Fruit fly (Drosophila melanogaster) whole organism: ENCODE measurements around the gene CG17233.

ENCODE experiments used
- CG8478 ChIP-seq: fragments of >200 bp; optimal IDR thresholded peaks from 2 replicates; lab custom pipeline; 2018; ENCODE audit warnings: inconsistent platforms
- Dll ChIP-seq: fragments of >200 bp; optimal IDR thresholded peaks from 2 replicates; lab custom pipeline; 2017
- EcR ChIP-seq, 2 experiments: fragments of >200 bp; optimal IDR thresholded peaks; 2 replicates each; lab custom pipeline; 2017; ENCODE audit warnings: missing biosample characterization in 2 of 2, missing genetic modification characterization in 2 of 2, missing genetic modification reagents in 2 of 2
- pan ChIP-seq: fragments of >200 bp; optimal IDR thresholded peaks from 2 replicates; lab custom pipeline; 2017
- psq ChIP-seq: fragments of >200 bp; optimal IDR thresholded peaks from 2 replicates; lab custom pipeline; 2017
- usp ChIP-seq: fragments of >200 bp; optimal IDR thresholded peaks from 2 replicates; lab custom pipeline; 2017; ENCODE audit warnings: missing biosample characterization, missing genetic modification characterization, mixed read lengths

Gene CG17233

DNA sequence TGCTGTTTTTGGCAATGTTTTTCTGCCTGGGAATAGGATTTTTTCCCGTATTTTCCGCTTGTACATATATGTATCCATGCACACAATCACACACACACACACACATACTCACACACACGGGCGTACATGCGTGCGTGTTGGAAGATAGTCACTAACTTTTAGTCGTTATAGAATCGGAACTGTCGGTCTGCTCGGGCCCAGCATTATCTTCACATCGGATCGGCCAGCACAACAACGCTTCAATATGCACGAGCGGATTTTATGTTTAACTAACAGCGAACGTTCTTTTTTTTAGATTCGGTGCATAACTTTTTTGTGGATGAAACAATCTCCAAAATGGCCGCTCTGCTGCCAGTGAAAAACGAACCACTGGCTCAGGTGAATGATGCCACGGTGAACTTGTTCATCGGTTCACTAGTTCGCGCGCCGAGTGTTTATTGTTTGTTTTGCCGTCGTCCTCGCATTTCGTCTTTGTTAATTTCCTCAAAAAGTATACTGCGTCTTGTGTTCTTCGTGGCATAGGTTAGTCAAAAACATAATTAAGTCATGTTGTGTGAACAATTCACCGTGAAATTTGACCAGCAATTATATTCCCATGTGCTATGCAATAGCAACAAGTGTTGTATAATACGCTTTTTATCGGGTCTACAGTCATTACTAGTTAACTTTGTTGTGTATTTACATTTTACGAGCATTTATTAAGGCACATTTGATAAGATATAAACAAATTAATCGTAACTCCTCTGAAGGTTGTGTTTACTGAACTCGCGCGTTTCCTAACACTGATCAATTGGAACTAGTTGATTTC, at the start of gene CG17233, which contains the start of gene CG6951:
Gene CG17233, minus strand, starts transcription at position 741 of the 808 bp plus-strand sequence.
Gene CG6951, plus strand, starts transcription at position 105 of the 808 bp plus-strand sequence.
- no peak for TF ChIP-seq Dll (lab: Kevin White, UChicago)
- no peak for TF ChIP-seq pan (lab: Kevin White, UChicago)
- TF ChIP-seq EcR (GFP tag; optimal IDR thresholded peaks at IDR 0.05; lab: Kevin White, UChicago) = no peak
- TF ChIP-seq CG8478 (lab: Kevin White, UChicago) = no peak
- no peak for TF ChIP-seq psq (lab: Kevin White, UChicago)
- no peak for TF ChIP-seq usp

DNA sequence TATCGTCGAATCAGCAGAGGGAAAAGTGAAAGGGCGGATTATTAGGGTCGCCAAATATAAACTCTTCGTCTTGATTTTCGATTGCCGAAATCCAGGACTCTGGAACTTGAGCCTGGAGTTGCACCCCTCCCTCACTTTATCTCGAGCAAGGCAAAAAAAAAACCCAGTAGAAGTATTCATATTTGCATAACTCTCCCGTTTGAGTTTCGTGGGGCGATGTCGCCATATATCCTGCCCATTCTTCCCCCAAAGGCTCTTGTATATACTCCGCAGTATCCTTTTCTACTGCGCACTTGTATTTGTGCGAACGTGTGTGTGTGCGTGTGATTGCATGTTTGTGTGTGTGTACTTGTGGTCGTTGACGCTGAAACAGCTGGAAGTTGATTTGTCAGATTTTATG, 45.3 kb upstream of the CG17233 start:
- no peak for TF ChIP-seq Dll (lab: Kevin White, UChicago)
- no peak for TF ChIP-seq psq (lab: Kevin White, UChicago)
- no peak for TF ChIP-seq pan (lab: Kevin White, UChicago)
- no peak for TF ChIP-seq EcR (GFP tag; optimal IDR thresholded peaks at IDR 0.05; lab: Kevin White, UChicago)
- TF ChIP-seq usp = no peak

DNA sequence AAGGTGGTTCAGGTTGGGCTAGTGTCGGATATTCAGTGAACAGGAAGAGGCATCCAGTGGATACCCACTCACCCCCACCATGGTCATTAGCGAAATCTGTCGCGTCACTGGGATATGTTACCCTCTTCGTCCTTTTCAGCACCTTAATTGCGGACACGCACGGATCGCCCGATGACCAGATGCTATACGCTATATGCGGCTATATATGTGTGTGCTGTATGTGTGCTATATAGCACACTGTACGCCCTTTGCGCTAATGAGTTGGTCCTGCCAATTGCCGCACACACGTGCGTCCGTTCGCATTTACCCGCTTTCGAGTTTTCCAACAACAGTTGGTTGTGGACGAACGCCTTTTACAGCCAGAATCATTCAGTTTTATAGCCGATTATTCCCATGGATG, 39.6 kb upstream of the CG17233 start:
- TF ChIP-seq EcR (GFP tag; optimal IDR thresholded peaks at IDR 0.05; lab: Kevin White, UChicago) = no peak
- TF ChIP-seq usp = no peak
- TF ChIP-seq Dll (lab: Kevin White, UChicago) = no peak
- TF ChIP-seq psq (lab: Kevin White, UChicago) = no peak
- TF ChIP-seq CG8478 (lab: Kevin White, UChicago) = no peak
- no peak for TF ChIP-seq pan (lab: Kevin White, UChicago)

DNA sequence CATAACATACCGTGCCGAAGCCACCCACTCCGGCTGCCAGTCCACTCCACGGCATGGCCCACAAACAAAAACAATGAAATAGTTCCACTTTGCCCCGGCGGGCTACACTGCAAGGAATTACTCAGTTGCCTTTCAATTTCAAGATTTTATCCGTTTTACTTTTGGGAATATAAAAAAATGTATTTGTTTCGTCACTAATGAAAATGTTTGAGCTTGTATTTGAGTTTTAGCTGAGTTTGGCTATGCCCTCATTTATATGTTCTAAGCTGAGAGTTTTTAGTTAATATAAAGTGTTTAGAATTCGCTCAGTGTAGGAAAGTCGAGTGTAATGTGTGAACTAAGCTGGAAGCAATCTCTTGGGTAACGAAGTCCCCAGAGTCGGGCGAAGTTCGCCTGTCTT, 34.9 kb upstream of the CG17233 start:
- TF ChIP-seq usp (no peak), CG8478 (lab: Kevin White, UChicago) (no peak), psq (lab: Kevin White, UChicago) (no peak), EcR (GFP tag; optimal IDR thresholded peaks at IDR 0.05; lab: Kevin White, UChicago) (no peak)

DNA sequence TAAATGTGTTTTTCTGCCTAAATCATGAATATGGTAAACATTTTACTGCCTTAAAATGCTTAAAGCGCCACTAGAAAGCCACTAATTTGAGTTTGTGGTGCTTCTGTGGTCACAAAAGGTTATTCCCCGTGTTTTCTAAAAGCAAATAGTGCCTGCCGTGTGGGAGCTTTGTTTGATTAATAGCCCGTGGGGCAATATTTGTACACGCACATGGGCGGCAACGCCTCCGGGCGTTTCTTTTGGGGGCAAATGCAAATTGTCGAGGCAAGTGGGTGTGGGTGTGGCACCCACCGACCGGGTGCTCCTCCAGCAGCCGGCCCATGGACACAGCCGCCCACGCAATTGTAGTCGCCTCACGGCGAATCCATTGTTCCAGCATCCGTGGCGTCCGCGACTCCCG, 34.2 kb upstream of the CG17233 start:
- TF ChIP-seq CG8478 (lab: Kevin White, UChicago) (no peak), usp (no peak), Dll (lab: Kevin White, UChicago) (no peak), EcR (GFP tag; optimal IDR thresholded peaks at IDR 0.05; lab: Kevin White, UChicago) (no peak), pan (lab: Kevin White, UChicago) (no peak), psq (lab: Kevin White, UChicago) (no peak)

DNA sequence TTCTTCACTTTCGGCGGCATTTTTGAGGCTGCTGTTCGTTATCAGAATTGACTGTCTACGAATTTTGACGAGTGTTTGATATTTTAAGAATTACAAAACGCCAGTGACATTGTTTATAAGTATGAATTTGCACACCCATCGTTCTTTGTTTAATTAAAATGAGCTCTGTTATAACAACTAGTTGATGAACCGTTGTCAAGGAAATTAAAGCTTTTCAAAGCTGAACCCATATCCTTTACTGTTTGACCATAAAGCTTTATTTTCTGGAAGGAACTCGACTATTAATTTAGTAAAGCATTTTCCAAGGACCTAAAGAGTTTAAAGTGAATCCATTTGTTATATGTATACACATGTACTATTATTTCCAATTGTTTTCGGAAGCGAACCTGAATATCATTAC, 33.5 kb upstream of the CG17233 start, which contains the start of gene CG17122:
Gene CG17122, minus strand, starts transcription at position 101 of the 400 bp plus-strand sequence.
- TF ChIP-seq Dll (lab: Kevin White, UChicago) (no peak), usp (no peak)

DNA sequence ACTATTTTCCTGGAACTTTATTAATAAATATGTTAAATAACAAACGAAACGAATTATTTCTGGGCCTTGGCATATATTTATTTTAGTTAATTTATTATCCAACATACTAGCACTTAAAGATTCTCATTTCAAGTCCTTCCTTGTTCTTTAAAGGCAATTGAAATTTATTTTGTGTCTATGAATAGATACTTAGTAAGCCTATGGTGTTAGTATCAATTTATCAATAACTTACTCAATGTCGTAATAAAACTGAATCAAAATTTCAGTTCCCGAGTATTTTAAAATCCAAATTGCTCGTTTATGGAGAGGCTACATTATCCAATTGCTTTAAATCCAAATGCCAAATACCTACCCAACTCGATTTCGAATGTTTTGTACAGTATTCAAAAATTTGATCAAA, 23.8 kb upstream of the CG17233 start, which contains the start of gene CG32228:
Gene CG32228, plus strand, starts transcription at position 301 of the 400 bp plus-strand sequence.
- TF ChIP-seq pan (lab: Kevin White, UChicago) (no peak), Dll (lab: Kevin White, UChicago) (no peak), CG8478 (lab: Kevin White, UChicago) (no peak), EcR (GFP tag; optimal IDR thresholded peaks at IDR 0.05; lab: Kevin White, UChicago) (no peak), psq (lab: Kevin White, UChicago) (no peak), usp (no peak)

DNA sequence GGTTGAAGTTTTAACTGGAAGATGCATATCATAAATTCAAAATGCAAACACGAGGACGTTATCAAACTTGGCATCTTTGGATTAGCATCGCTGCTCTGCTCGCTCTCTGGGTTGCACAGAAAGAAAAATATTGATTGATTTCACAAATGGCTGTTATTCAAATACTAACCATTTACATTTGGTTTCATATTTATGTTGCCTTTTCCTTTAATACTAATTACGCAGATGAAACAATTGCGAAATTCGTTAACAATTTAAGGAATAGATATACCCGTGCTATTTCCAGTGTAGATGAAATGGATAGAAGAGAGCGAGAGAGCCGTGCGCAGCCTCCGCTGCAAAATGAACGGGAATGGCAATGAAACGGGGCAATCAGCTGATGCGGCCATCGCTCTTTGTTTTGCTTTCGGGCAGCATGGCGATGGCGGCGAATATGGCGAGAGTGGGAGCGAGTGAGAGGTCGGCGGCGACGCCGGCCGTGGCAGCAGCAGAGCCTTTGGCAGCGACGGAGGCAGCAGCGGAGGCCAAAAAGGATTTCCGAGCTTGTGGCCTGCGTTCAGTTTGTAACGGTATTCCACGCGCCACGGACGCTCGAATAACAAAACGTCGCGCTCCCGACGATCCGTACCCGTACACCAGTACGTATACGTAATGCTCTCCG, 5.9 kb upstream of the CG17233 start, which contains the start of gene rdgC:
Gene rdgC, plus strand, starts transcription at position 568 of the 661 bp plus-strand sequence.
- TF ChIP-seq EcR (GFP tag; optimal IDR thresholded peaks at IDR 0.05; lab: Kevin White, UChicago) = no peak
- TF ChIP-seq pan (lab: Kevin White, UChicago) = no peak
- TF ChIP-seq Dll (lab: Kevin White, UChicago) = no peak
- no peak for TF ChIP-seq usp
- TF ChIP-seq CG8478 (lab: Kevin White, UChicago) = no peak

DNA sequence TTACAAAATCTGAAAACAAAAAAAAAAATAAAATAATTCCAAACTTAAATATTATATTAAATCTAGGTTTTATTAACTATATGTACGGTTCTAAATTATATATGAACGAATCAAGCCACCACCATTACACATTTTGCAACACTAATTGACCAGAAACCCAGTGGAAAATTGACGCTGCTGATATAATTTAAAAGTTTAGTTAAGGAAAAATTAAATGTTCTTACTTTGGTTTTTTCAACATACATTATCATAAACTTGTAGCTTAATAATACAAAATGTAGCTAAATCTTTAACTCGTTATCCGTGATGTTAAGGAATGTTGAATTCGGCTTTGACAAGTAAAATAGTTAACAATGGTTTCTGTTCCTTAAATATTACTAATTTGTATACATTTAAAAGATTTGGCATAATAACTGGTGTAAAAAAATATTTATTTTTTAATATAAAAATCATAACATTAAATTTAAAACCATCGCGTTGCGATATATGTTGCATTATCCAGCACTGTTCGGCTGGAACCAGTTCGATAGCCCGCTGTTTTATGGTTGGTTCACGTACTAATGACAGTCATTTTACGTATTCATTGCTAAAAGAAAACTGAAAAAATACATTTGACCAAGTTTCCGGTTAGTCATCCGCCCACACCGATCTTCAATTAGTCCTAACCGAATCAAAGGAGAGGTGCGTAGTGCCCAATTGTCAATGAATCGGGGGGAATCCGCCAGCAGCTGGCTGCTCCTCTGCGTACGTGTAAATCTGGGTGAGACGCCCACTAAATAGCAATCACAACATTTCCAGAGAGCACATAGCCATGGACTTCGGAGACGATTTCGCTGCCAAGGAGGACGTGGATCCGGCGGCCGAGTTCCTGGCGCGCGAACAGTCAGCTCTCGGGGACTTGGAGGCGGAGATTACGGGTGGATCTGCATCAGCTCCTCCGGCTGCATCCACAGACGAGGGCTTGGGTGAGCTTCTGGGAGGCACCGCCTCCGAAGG, 582 bp upstream of the CG17233 start:
- TF ChIP-seq pan (lab: Kevin White, UChicago) (no peak), usp (no peak), Dll (lab: Kevin White, UChicago) (no peak), psq (lab: Kevin White, UChicago) (no peak), EcR (GFP tag; optimal IDR thresholded peaks at IDR 0.05; lab: Kevin White, UChicago) (no peak), CG8478 (lab: Kevin White, UChicago) (no peak)

DNA sequence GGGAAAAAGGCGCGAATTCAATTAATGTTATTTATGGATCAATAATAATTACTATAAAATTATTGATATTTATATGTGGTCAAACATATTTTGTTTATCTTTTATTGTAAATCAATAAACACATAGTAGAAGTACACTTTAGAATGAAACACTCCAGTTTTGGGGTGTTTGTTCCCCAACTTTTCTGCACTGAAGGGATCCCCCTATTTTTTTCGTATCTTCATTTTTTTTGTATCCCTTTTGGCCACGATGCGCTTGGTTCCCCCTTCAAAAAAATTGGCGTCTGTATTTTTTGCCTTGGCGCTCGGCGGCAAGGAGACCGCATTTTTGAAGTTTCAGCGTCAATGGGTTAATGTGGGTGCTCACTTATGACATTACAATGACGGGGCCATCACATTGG, 950 bp downstream of the CG17233 start, which contains the start of gene Clc:
Gene Clc, plus strand, starts transcription at position 301 of the 400 bp plus-strand sequence.
- no peak for TF ChIP-seq usp
- no peak for TF ChIP-seq EcR (GFP tag; optimal IDR thresholded peaks at IDR 0.05; lab: Kevin White, UChicago)
- TF ChIP-seq psq (lab: Kevin White, UChicago) = no peak
- TF ChIP-seq CG8478 (lab: Kevin White, UChicago) = no peak
- no peak for TF ChIP-seq pan (lab: Kevin White, UChicago)
- no peak for TF ChIP-seq Dll (lab: Kevin White, UChicago)

DNA sequence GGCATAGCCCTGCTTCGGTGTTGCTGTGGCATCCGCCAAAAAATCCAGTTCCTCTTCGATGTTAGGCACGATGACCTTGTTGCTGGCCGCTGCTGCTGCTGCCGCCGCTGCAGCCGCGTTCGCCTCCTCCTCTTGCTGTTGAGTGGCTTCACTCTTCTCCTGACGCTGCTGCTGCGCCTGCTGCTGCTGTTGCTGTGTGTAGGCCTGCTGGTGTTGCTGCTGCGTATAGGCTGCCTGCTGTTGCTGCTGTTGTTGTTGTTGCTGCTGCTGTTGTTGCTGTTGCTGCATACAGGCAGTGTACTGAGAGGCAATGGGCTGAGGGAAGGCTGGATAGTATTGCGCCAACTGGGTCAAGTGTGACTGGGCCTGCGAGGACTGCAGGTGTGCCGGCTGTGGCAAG, 4.5 kb downstream of the CG17233 start:
- TF ChIP-seq psq (lab: Kevin White, UChicago) (no peak), EcR (GFP tag; optimal IDR thresholded peaks at IDR 0.05; lab: Kevin White, UChicago) (no peak), CG8478 (lab: Kevin White, UChicago) (no peak), pan (lab: Kevin White, UChicago) (no peak), Dll (lab: Kevin White, UChicago) (no peak), usp (no peak)
